Worm (Caenorhabditis elegans): ENCODE data around the gene polg-1.

polg-1 gene

DNA sequence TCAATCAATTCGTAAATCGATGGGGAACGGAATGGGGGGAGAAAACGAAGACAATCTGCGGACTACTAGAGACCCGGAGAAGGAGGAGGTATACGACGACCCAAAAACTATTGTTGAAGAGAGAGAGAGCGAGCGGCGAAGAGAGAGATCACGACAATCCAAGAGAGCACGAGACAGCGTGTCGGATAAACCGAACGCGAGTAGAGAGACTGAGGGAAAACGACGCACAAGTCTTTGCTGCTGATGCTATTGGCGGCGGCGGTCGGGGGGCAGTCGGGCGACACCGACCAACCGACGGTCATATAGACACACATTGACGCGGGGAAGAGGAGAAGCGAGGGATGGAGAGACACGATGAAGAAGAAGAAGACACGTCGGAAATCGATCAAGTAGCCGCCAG, 22.8 kb upstream of the polg-1 start (continued):
- TF ChIP-seq fkh-4 (tag; optimal IDR thresholded peaks at IDR 0.05; ENCODE audit: borderline replicate concordance), result no peak
- TF ChIP-seq elt-2 (tag; optimal IDR thresholded peaks at IDR 0.05), result no peak
- TF ChIP-seq efl-1 (optimal IDR thresholded peaks at IDR 0.05), result peak; percentile 73 to 82
- peak; percentile 38 to 54 for TF ChIP-seq efl-1 (GFP tag; optimal IDR thresholded peaks at IDR 0.05 in 1 of 2)
- TF ChIP-seq swsn-7 (tag; optimal IDR thresholded peaks at IDR 0.05), result peak; percentile 81
- TF ChIP-seq ama-1 (optimal IDR thresholded peaks at IDR 0.05), result no peak
- peak; percentile 79 for TF ChIP-seq nhr-47 (tag; optimal IDR thresholded peaks at IDR 0.05)
- peak; percentile 54 for TF ChIP-seq nhr-90 (tag; optimal IDR thresholded peaks at IDR 0.05; ENCODE audit: poor library complexity)
- TF ChIP-seq ceh-63 (GFP tag; optimal IDR thresholded peaks at IDR 0.05), result no peak
- TF ChIP-seq nhr-71 (tag; optimal IDR thresholded peaks at IDR 0.05), result peak; percentile 86
- TF ChIP-seq ets-5 (GFP tag; IDR thresholded peaks at IDR 0.05), result no peak
- peak; percentile 10 for TF ChIP-seq ztf-4 (tag; optimal IDR thresholded peaks at IDR 0.05)
- no peak for TF ChIP-seq hlh-17 (GFP tag; optimal IDR thresholded peaks at IDR 0.05; ENCODE audit: borderline replicate concordance)
- TF ChIP-seq rnt-1 (tag; optimal IDR thresholded peaks at IDR 0.05), result peak; percentile 53
- peak; percentile 71 for TF ChIP-seq C16A3.4 (tag; optimal IDR thresholded peaks at IDR 0.05)
- TF ChIP-seq unc-86 (tag; optimal IDR thresholded peaks at IDR 0.05), result peak; percentile 67
- no peak for TF ChIP-seq hlh-4 (tag; optimal IDR thresholded peaks at IDR 0.05)
- peak; percentile 79 for TF ChIP-seq tbx-2 (tag; optimal IDR thresholded peaks at IDR 0.05)
- no peak for TF ChIP-seq pqm-1 (tag; optimal IDR thresholded peaks at IDR 0.05)
- peak; percentile 25 to 54 (median 41) for TF ChIP-seq dpl-1 (GFP tag; optimal IDR thresholded peaks at IDR 0.05)
- no peak for TF ChIP-seq mef-2 (tag; optimal IDR thresholded peaks at IDR 0.05)
- TF ChIP-seq Y116A8C.19 (tag; optimal IDR thresholded peaks at IDR 0.05; ENCODE audit: borderline replicate concordance), result no peak
- TF ChIP-seq xbp-1 (tag; optimal IDR thresholded peaks at IDR 0.05), result peak; percentile 81
- no peak for TF ChIP-seq zag-1 (tag; optimal IDR thresholded peaks at IDR 0.05)
- TF ChIP-seq blmp-1 (tag; optimal IDR thresholded peaks at IDR 0.05), result peak; percentile 47
- peak; percentile 52 for TF ChIP-seq sup-37 (GFP tag; optimal IDR thresholded peaks at IDR 0.05)

DNA sequence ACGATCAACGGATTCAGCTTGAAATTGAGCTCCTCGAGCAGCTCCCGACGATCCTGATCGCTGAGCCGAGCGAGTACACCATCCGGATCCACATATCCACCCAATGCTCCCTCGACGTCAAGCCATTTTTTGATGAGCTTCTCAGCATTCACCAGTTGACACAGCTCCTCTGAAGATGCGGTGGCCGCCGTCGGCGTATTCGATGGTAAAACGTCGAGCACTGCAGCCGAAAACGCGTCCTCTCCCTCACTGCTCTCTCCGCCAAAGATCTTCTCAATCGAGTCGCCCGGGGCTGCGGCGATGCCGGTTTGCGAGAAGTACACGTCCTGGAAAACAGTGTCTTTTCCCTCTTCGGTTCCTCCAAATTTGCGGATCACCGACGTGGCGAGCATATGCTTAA, 14.8 kb upstream of the polg-1 start:
- TF ChIP-seq fkh-4 (tag; optimal IDR thresholded peaks at IDR 0.05; ENCODE audit: borderline replicate concordance), result no peak

DNA sequence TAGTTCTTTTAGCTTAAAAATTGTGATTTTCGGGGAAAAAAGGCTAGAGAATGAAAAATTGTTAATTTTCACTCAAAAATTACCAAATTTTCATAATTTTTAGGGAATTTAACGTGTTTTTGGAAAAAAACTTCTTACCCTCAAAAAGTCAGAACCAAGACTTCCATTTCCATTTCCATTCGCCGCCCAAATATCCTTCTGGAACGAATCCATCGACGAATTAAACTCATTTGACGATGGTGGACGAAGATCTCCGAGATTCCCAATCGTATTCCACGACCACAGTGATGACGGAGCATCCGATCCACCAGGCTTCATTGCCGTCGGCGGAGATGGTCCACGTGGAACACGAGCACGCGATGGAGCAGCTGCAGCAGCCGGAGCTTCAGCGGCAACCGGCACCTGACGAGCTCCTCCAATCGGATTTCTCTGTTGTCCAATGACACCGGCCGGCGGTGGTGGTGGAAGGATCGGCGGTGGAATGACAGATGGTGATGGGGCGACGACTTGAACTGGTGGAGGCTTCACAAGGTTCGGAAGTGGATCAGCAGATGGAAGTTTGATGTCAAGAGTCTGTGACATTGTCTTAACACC, 12.0 kb upstream of the polg-1 start:
- TF ChIP-seq fkh-10 (GFP tag; optimal IDR thresholded peaks at IDR 0.05) (no peak), ceh-63 (GFP tag; optimal IDR thresholded peaks at IDR 0.05) (peak; percentile 12), efl-1 (optimal IDR thresholded peaks at IDR 0.05) (no peak), efl-1 (GFP tag; optimal IDR thresholded peaks at IDR 0.05 in 1 of 2) (peak in 1 of 2 experiments; percentile 52)

DNA sequence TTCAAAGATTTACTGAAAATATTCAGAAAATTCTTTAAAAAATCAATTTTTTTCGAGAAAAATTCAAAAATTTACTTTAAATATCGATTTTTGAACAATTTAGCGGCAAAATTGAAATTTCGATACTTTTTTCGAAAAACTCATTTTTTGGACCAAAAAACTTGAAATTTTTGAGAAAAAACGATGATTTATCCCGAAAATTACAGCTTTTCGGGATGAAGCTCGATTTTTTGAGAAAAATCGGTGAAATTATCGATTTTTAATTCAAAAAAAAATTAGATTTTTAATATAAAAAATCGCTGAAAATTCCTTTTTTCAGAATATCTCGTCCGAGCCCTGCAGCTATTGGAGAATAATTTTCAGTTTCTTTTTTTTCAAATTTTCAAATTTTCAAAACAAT, 9.0 kb upstream of the polg-1 start:
- TF ChIP-seq ceh-63 (GFP tag; optimal IDR thresholded peaks at IDR 0.05), result no peak
- TF ChIP-seq nhr-19 (GFP tag; conservative IDR thresholded peaks at IDR 0.05), result no peak
- no peak for TF ChIP-seq unc-62 (GFP tag; optimal IDR thresholded peaks at IDR 0.05)
- no peak for TF ChIP-seq C04F5.9 (tag; optimal IDR thresholded peaks at IDR 0.05)
- TF ChIP-seq efl-1 (optimal IDR thresholded peaks at IDR 0.05), result no peak
- peak in 1 of 2 experiments; percentile 25 for TF ChIP-seq efl-1 (GFP tag; optimal IDR thresholded peaks at IDR 0.05 in 1 of 2)
- no peak for TF ChIP-seq blmp-1 (tag; optimal IDR thresholded peaks at IDR 0.05)
- TF ChIP-seq fkh-8 (tag; optimal IDR thresholded peaks at IDR 0.05), result no peak
- no peak for TF ChIP-seq hlh-4 (tag; optimal IDR thresholded peaks at IDR 0.05)
- no peak for TF ChIP-seq lin-13 (GFP tag; optimal IDR thresholded peaks at IDR 0.05)
- peak; percentile 5 for TF ChIP-seq nhr-47 (tag; optimal IDR thresholded peaks at IDR 0.05)
- no peak for TF ChIP-seq fkh-10 (GFP tag; optimal IDR thresholded peaks at IDR 0.05)
- no peak for TF ChIP-seq nhr-28 (tag; optimal IDR thresholded peaks at IDR 0.05)
- no peak for TF ChIP-seq nhr-77 (tag; optimal IDR thresholded peaks at IDR 0.05)
- TF ChIP-seq ceh-88 (GFP tag; IDR thresholded peaks at IDR 0.05), result no peak
- TF ChIP-seq nhr-237 (tag; optimal IDR thresholded peaks at IDR 0.05), result no peak
- TF ChIP-seq lin-14 (GFP tag; optimal IDR thresholded peaks at IDR 0.05), result no peak
- peak; percentile 73 for TF ChIP-seq nhr-85 (tag)
- peak; percentile 26 for TF ChIP-seq nhr-71 (tag; optimal IDR thresholded peaks at IDR 0.05)
- TF ChIP-seq lin-39 (tag; optimal IDR thresholded peaks at IDR 0.05), result no peak
- TF ChIP-seq zag-1 (tag; optimal IDR thresholded peaks at IDR 0.05), result no peak
- TF ChIP-seq mdl-1 (tag; optimal IDR thresholded peaks at IDR 0.05), result no peak
- no peak for TF ChIP-seq lsy-2 (tag; optimal IDR thresholded peaks at IDR 0.05)
- no peak for TF ChIP-seq snu-23 (GFP tag; optimal IDR thresholded peaks at IDR 0.05)
- TF ChIP-seq xbp-1 (tag; optimal IDR thresholded peaks at IDR 0.05), result no peak
- TF ChIP-seq hlh-17 (GFP tag; optimal IDR thresholded peaks at IDR 0.05; ENCODE audit: borderline replicate concordance), result no peak
- TF ChIP-seq isw-1 (GFP tag; IDR thresholded peaks at IDR 0.05), result no peak
- no peak for TF ChIP-seq ceh-90 (tag; optimal IDR thresholded peaks at IDR 0.05)
- TF ChIP-seq dsc-1 (tag; optimal IDR thresholded peaks at IDR 0.05), result no peak
